Worm (Caenorhabditis elegans) whole organism, late embryonic: ENCODE results near the gene D2096.12.

Source experiments
- C08G9.2 ChIP-seq: sonication (generic microtip); optimal IDR thresholded peaks from 2 replicates; lab custom pipeline; 2016; ENCODE audit warnings: mild to moderate bottlenecking, missing genetic modification characterization, moderate library complexity, missing compliant biosample characterization
- F13H6.1 ChIP-seq: sonication (generic microtip); optimal IDR thresholded peaks from 2 replicates; lab custom pipeline; 2016; ENCODE audit warnings: missing genetic modification characterization, missing compliant biosample characterization
- K09A11.1 ChIP-seq: sonication (generic microtip); optimal IDR thresholded peaks from 2 replicates; lab custom pipeline; 2017; ENCODE audit warnings: antibody characterized with exemption, mild to moderate bottlenecking, missing genetic modification characterization, missing compliant biosample characterization; ENCODE audit not compliant: insufficient read depth
- T23F11.4 ChIP-seq: fragments of 200-800 bp; sonication (Bioruptor generic); optimal IDR thresholded peaks from 2 replicates; lab custom pipeline; 2018; ENCODE audit warnings: mild to moderate bottlenecking, missing genetic modification characterization, missing compliant biosample characterization
- ama-1 ChIP-seq: fragments of 150-350 bp; optimal IDR thresholded peaks from 2 replicates; lab custom pipeline; 2014
- ceh-14 ChIP-seq: sonication (generic microtip); optimal IDR thresholded peaks from 2 replicates; lab custom pipeline; 2016; ENCODE audit warnings: missing genotype, missing genetic modification characterization, missing compliant biosample characterization
- ceh-2 ChIP-seq: sonication (generic microtip); optimal IDR thresholded peaks from 2 replicates; lab custom pipeline; 2016; ENCODE audit warnings: missing genotype, missing genetic modification characterization, missing compliant biosample characterization
- ceh-22 ChIP-seq: sonication (generic microtip); optimal IDR thresholded peaks from 2 replicates; lab custom pipeline; 2017; ENCODE audit warnings: missing biosample characterization, missing genetic modification characterization
- ceh-24 ChIP-seq: sonication (generic microtip); optimal IDR thresholded peaks from 2 replicates; lab custom pipeline; 2016; ENCODE audit warnings: mild to moderate bottlenecking, missing genetic modification characterization, missing compliant biosample characterization
- ceh-31 ChIP-seq: sonication (generic microtip); optimal IDR thresholded peaks from 2 replicates; lab custom pipeline; 2016; ENCODE audit warnings: missing genetic modification characterization, missing compliant biosample characterization
- ceh-34 ChIP-seq: sonication (generic microtip); optimal IDR thresholded peaks from 2 replicates; lab custom pipeline; 2016; ENCODE audit warnings: mild to moderate bottlenecking, missing genetic modification characterization, missing compliant biosample characterization
- ceh-45 ChIP-seq: fragments of 200-800 bp; sonication (Bioruptor generic); IDR thresholded peaks from 2 replicates; pipeline ENCODE4 v1.3.6; 2022; ENCODE audit warnings: missing genetic modification reagents, missing genetic modification characterization, missing compliant biosample characterization
- ceh-6 ChIP-seq: fragments of 200-800 bp; sonication (Bioruptor generic); optimal IDR thresholded peaks from 2 replicates; lab custom pipeline; 2018; ENCODE audit warnings: mild to moderate bottlenecking, missing genetic modification characterization, missing compliant biosample characterization
- ceh-9 ChIP-seq: sonication (generic microtip); optimal IDR thresholded peaks from 2 replicates; lab custom pipeline; 2016; ENCODE audit warnings: mild to moderate bottlenecking, missing genetic modification characterization, inconsistent platforms, missing compliant biosample characterization
- dmd-4 ChIP-seq: sonication (generic microtip); optimal IDR thresholded peaks from 2 replicates; lab custom pipeline; 2016; ENCODE audit warnings: borderline replicate concordance, missing genetic modification characterization, missing compliant biosample characterization
- elt-4 ChIP-seq: sonication (generic microtip); optimal IDR thresholded peaks from 2 replicates; lab custom pipeline; 2016; ENCODE audit warnings: missing genetic modification characterization, missing compliant biosample characterization
- fkh-6 ChIP-seq: sonication (generic microtip); optimal IDR thresholded peaks from 2 replicates; lab custom pipeline; 2016; ENCODE audit warnings: missing genetic modification characterization, missing compliant biosample characterization
- hlh-13 ChIP-seq: fragments of 200-800 bp; sonication (Bioruptor generic); optimal IDR thresholded peaks from 2 replicates; lab custom pipeline; 2018; ENCODE audit warnings: mild to moderate bottlenecking, missing genetic modification characterization, missing compliant biosample characterization
- hlh-15 ChIP-seq: sonication (generic microtip); optimal IDR thresholded peaks from 2 replicates; lab custom pipeline; 2016; ENCODE audit warnings: missing genetic modification characterization, missing compliant biosample characterization
- hlh-30 ChIP-seq: sonication (generic microtip); optimal IDR thresholded peaks from 2 replicates; lab custom pipeline; 2017; ENCODE audit warnings: antibody characterized with exemption, missing genetic modification characterization, missing compliant biosample characterization; ENCODE audit not compliant: insufficient read depth
- hlh-6 ChIP-seq: sonication (generic microtip); optimal IDR thresholded peaks from 2 replicates; lab custom pipeline; 2016; ENCODE audit warnings: missing genotype, missing genetic modification characterization, missing compliant biosample characterization
- lim-6 ChIP-seq: sonication (generic microtip); optimal IDR thresholded peaks from 2 replicates; lab custom pipeline; 2016; ENCODE audit warnings: missing genetic modification characterization, missing compliant biosample characterization
- lin-11 ChIP-seq: fragments of 200-800 bp; sonication (Bioruptor generic); optimal IDR thresholded peaks from 2 replicates; lab custom pipeline; 2018; ENCODE audit warnings: mild to moderate bottlenecking, missing genetic modification characterization, missing compliant biosample characterization
- nfya-1 ChIP-seq: sonication (generic microtip); optimal IDR thresholded peaks from 2 replicates; lab custom pipeline; 2017; ENCODE audit warnings: missing genetic modification characterization, mild to moderate bottlenecking, missing compliant biosample characterization, antibody characterized with exemption, moderate library complexity
- nhr-232 ChIP-seq: sonication (generic microtip); optimal IDR thresholded peaks from 2 replicates; lab custom pipeline; 2016; ENCODE audit warnings: missing genetic modification characterization, missing compliant biosample characterization
- odd-2 ChIP-seq: sonication (generic microtip); optimal IDR thresholded peaks from 2 replicates; lab custom pipeline; 2017; ENCODE audit warnings: antibody characterized with exemption, mild to moderate bottlenecking, missing genetic modification characterization, missing compliant biosample characterization
- pag-3 ChIP-seq: sonication (generic microtip); optimal IDR thresholded peaks from 2 replicates; lab custom pipeline; 2016; ENCODE audit warnings: missing compliant biosample characterization, missing genetic modification characterization, borderline replicate concordance
- pha-4 ChIP-seq: fragments of 150-350 bp; optimal IDR thresholded peaks from 2 replicates; lab custom pipeline; 2018; ENCODE audit warnings: missing biosample characterization, missing genetic modification reagents, missing genetic modification characterization
- pqm-1 ChIP-seq: sonication (generic microtip); optimal IDR thresholded peaks from 2 replicates; lab custom pipeline; 2016; ENCODE audit warnings: missing genetic modification characterization, missing compliant biosample characterization
- rnt-1 ChIP-seq: sonication (generic microtip); optimal IDR thresholded peaks from 2 replicates; lab custom pipeline; 2016; ENCODE audit warnings: missing genetic modification characterization, missing compliant biosample characterization
- sox-2 ChIP-seq: fragments of 200-800 bp; sonication (Bioruptor generic); IDR thresholded peaks from 2 replicates; pipeline ENCODE4 v1.3.6; 2022; ENCODE audit warnings: missing genetic modification reagents, missing genetic modification characterization, missing compliant biosample characterization
- sox-4 ChIP-seq: sonication (generic microtip); optimal IDR thresholded peaks from 2 replicates; lab custom pipeline; 2017; ENCODE audit warnings: mild to moderate bottlenecking, missing genetic modification characterization, inconsistent platforms, missing compliant biosample characterization
- tbx-2 ChIP-seq: sonication (generic microtip); optimal IDR thresholded peaks from 2 replicates; lab custom pipeline; 2016; ENCODE audit warnings: missing genetic modification characterization, missing compliant biosample characterization
- tbx-7 ChIP-seq: sonication (generic microtip); optimal IDR thresholded peaks from 2 replicates; lab custom pipeline; 2016; ENCODE audit warnings: missing genotype, missing genetic modification characterization, missing compliant biosample characterization
- unc-55 ChIP-seq: sonication (generic microtip); optimal IDR thresholded peaks from 2 replicates; lab custom pipeline; 2017; ENCODE audit warnings: missing biosample characterization, missing genetic modification reagents, missing genetic modification characterization
- unc-86 ChIP-seq: sonication (generic microtip); optimal IDR thresholded peaks from 2 replicates; lab custom pipeline; 2016; ENCODE audit warnings: missing genetic modification characterization, missing compliant biosample characterization

The D2096.12 gene

ce11 chrIV:8375381-8375780 lies 12.1 kb downstream of the D2096.12 start (continued):
- TF ChIP-seq ceh-34 (peak; percentile 87), tbx-7 (tag; lab: Kevin White, UChicago) (peak; percentile 34), rnt-1 (tag; lab: Kevin White, UChicago) (peak; percentile 50), hlh-30 (tag; lab: Kevin White, UChicago) (peak; percentile 56), ceh-22 (tag; lab: Kevin White, UChicago) (no peak), dmd-4 (tag; lab: Kevin White, UChicago) (peak; percentile 31), ceh-45 (GFP tag; lab: Robert Waterston, UW) (peak; percentile 52; the same call in 1 of the 2 replicates), hlh-6 (tag; lab: Kevin White, UChicago) (peak; percentile 89), lim-6 (tag; lab: Kevin White, UChicago) (no peak), elt-4 (tag; lab: Kevin White, UChicago) (no peak), ceh-2 (tag; lab: Kevin White, UChicago) (peak; percentile 77), odd-2 (tag; lab: Kevin White, UChicago) (peak; percentile 79), unc-55 (GFP tag; lab: Kevin White, UChicago) (peak; percentile 65), ceh-31 (tag; lab: Kevin White, UChicago) (peak; percentile 72), unc-86 (peak; percentile 84), sox-4 (tag; lab: Kevin White, UChicago) (peak; percentile 78), fkh-6 (tag; lab: Kevin White, UChicago) (peak; percentile 80)
- TF ChIP-seq, all 69 proteins: peak for 60

ce11 chrIV:8376923-8377322 lies 13.7 kb downstream of the D2096.12 start:
- TF ChIP-seq ceh-14 (no peak), T23F11.4 (GFP tag; lab: Kevin White, UChicago) (no peak), tbx-2 (no peak), ceh-24 (no peak), ceh-45 (GFP tag; lab: Robert Waterston, UW) (no peak), lim-6 (tag; lab: Kevin White, UChicago) (no peak), odd-2 (tag; lab: Kevin White, UChicago) (no peak), F13H6.1 (tag; lab: Kevin White, UChicago) (no peak), nfya-1 (tag; lab: Kevin White, UChicago) (no peak), K09A11.1 (tag; lab: Kevin White, UChicago) (no peak), sox-2 (GFP tag; lab: Robert Waterston, UW) (no peak)

ce11 chrIV:8377501-8377900 lies 14.2 kb downstream of the D2096.12 start, which contains the start of gene D2096.7:
Gene D2096.7, minus strand, starts transcription at chrIV:8377630.
- TF ChIP-seq pag-3 (tag; lab: Kevin White, UChicago) (no peak), lin-11 (tag; lab: Kevin White, UChicago) (no peak), sox-4 (tag; lab: Kevin White, UChicago) (no peak), unc-86 (no peak)

ce11 chrIV:8378280-8378679 lies 15.0 kb downstream of the D2096.12 start:
- no peak for TF ChIP-seq nfya-1 (tag; lab: Kevin White, UChicago)
- no peak for TF ChIP-seq ceh-9 (tag; lab: Kevin White, UChicago)
- no peak for TF ChIP-seq pag-3 (tag; lab: Kevin White, UChicago)
- no peak for TF ChIP-seq dmd-4 (tag; lab: Kevin White, UChicago)
- no peak for TF ChIP-seq ceh-45 (GFP tag; lab: Robert Waterston, UW)
- no peak for TF ChIP-seq C08G9.2 (tag; lab: Kevin White, UChicago)
- TF ChIP-seq pqm-1 (tag; lab: Kevin White, UChicago), result no peak
- TF ChIP-seq hlh-13 (GFP tag; lab: Kevin White, UChicago), result no peak
- TF ChIP-seq hlh-15 (tag; lab: Kevin White, UChicago), result no peak
- TF ChIP-seq F13H6.1 (tag; lab: Kevin White, UChicago), result no peak
- TF ChIP-seq ama-1 (lab: Kevin White, UChicago), result no peak
- TF ChIP-seq ceh-6 (GFP tag; lab: Kevin White, UChicago), result no peak
- no peak for TF ChIP-seq nhr-232 (tag; lab: Kevin White, UChicago)
- TF ChIP-seq lin-11 (tag; lab: Kevin White, UChicago), result no peak
- no peak for TF ChIP-seq ceh-31 (tag; lab: Kevin White, UChicago)
- no peak for TF ChIP-seq pha-4
